Fruit fly (Drosophila melanogaster) whole organism, embryonic: ENCODE measurements around the gene RIOK2.

ENCODE experiments used
- BtbVII ChIP-seq: fragments of 200-800 bp; sonication (Bioruptor generic); optimal IDR thresholded peaks from 3 replicates; lab custom pipeline; 2017; ENCODE audit warnings: missing biosample characterization, mild to moderate bottlenecking, missing genetic modification characterization
- Bteb2 ChIP-seq: fragments of 200-800 bp; sonication (Bioruptor generic); optimal IDR thresholded peaks from 2 replicates; lab custom pipeline; 2016; ENCODE audit warnings: missing biosample characterization, missing genetic modification characterization
- C15 ChIP-seq: fragments of 200-800 bp; sonication (Bioruptor generic); IDR thresholded peaks from 3 replicates; pipeline ENCODE4 v1.3.6; 2022; ENCODE audit warnings: missing biosample characterization, missing genetic modification characterization
- CG10147 ChIP-seq: fragments of 200-800 bp; sonication (Bioruptor generic); optimal IDR thresholded peaks from 2 replicates; lab custom pipeline; 2019; ENCODE audit warnings: missing biosample characterization, mild to moderate bottlenecking, missing genetic modification characterization, moderate library complexity
- CG11247 ChIP-seq: fragments of 200-800 bp; sonication (Bioruptor generic); IDR thresholded peaks from 2 replicates; pipeline ENCODE4 v1.3.6; 2022; ENCODE audit warnings: missing biosample characterization, missing genetic modification characterization
- CG11695 ChIP-seq: fragments of 200-800 bp; sonication (Bioruptor generic); IDR thresholded peaks from 3 replicates; pipeline ENCODE4 v1.3.6; 2022; ENCODE audit warnings: missing biosample characterization, missing genetic modification characterization
- CG13287 ChIP-seq: fragments of 200-800 bp; sonication (Bioruptor generic); IDR thresholded peaks from 2 replicates; pipeline ENCODE4 v1.3.6; 2022; ENCODE audit warnings: missing biosample characterization, missing genetic modification characterization; ENCODE audit not compliant: partially characterized antibody
- CG13624 ChIP-seq: fragments of 200-800 bp; sonication (Bioruptor generic); optimal IDR thresholded peaks from 2 replicates; lab custom pipeline; 2016; ENCODE audit warnings: missing biosample characterization, missing genetic modification characterization
- CG13894 ChIP-seq: fragments of 200-800 bp; sonication (Bioruptor generic); optimal IDR thresholded peaks from 3 replicates; lab custom pipeline; 2018; ENCODE audit warnings: missing biosample characterization, mild to moderate bottlenecking, missing genetic modification characterization, moderate library complexity
- CG15011 ChIP-seq: fragments of 200-800 bp; sonication (Bioruptor generic); optimal IDR thresholded peaks from 3 replicates; lab custom pipeline; 2018; ENCODE audit warnings: missing biosample characterization, mild to moderate bottlenecking, missing genetic modification characterization
- CG15514 ChIP-seq: fragments of 200-800 bp; sonication (Bioruptor generic); optimal IDR thresholded peaks from 3 replicates; lab custom pipeline; 2017; ENCODE audit warnings: missing biosample characterization, missing genetic modification characterization, mild to moderate bottlenecking, moderate library complexity, missing genetic modification reagents
- CG16813 ChIP-seq: fragments of 200-800 bp; sonication (Bioruptor generic); IDR thresholded peaks from 3 replicates; pipeline ENCODE4 v1.3.6; 2022; ENCODE audit warnings: missing biosample characterization, missing genetic modification characterization; ENCODE audit not compliant: partially characterized antibody
- CG16863 ChIP-seq: fragments of 200-800 bp; sonication (Bioruptor generic); optimal IDR thresholded peaks from 3 replicates; lab custom pipeline; 2016; ENCODE audit warnings: missing biosample characterization, missing genetic modification characterization
- CG17829 ChIP-seq: fragments of 200-800 bp; optimal IDR thresholded peaks from 2 replicates; lab custom pipeline; 2019; ENCODE audit warnings: missing biosample characterization, mild to moderate bottlenecking, missing genetic modification characterization, moderate library complexity
- CG2875 ChIP-seq: fragments of 200-800 bp; sonication (Bioruptor generic); optimal IDR thresholded peaks from 2 replicates; lab custom pipeline; 2017; ENCODE audit warnings: missing biosample characterization, mild to moderate bottlenecking, missing genetic modification characterization, missing genetic modification reagents
- CG34376 ChIP-seq: fragments of 200-800 bp; sonication (Bioruptor generic); optimal IDR thresholded peaks from 2 replicates; lab custom pipeline; 2018; ENCODE audit warnings: missing biosample characterization, mild to moderate bottlenecking, missing genetic modification characterization
- CG42726 ChIP-seq: fragments of 200-800 bp; sonication (Bioruptor generic); IDR thresholded peaks from 2 replicates; pipeline ENCODE4 v1.3.6; 2022; ENCODE audit warnings: missing biosample characterization, missing genetic modification characterization; ENCODE audit not compliant: partially characterized antibody
- CG43689 ChIP-seq: fragments of 200-800 bp; sonication (Bioruptor generic); IDR thresholded peaks from 2 replicates; pipeline ENCODE4 v1.3.6; 2022; ENCODE audit warnings: missing biosample characterization, missing genetic modification characterization
- CG5953 ChIP-seq: fragments of 200-800 bp; sonication (Bioruptor generic); IDR thresholded peaks from 2 replicates; pipeline ENCODE4 v1.3.6; 2022; ENCODE audit warnings: missing biosample characterization, missing genetic modification characterization
- CG7372 ChIP-seq: fragments of 200-800 bp; sonication (Bioruptor generic); IDR thresholded peaks from 2 replicates; pipeline ENCODE4 v1.3.6; 2022; ENCODE audit warnings: missing biosample characterization, missing genetic modification characterization
- CG7839 ChIP-seq: fragments of 200-800 bp; sonication (Bioruptor generic); optimal IDR thresholded peaks from 3 replicates; lab custom pipeline; 2018; ENCODE audit warnings: missing biosample characterization, mild to moderate bottlenecking, missing genetic modification characterization, moderate library complexity
- CG8944 ChIP-seq: fragments of 200-800 bp; sonication (Bioruptor generic); optimal IDR thresholded peaks from 3 replicates; lab custom pipeline; 2016; ENCODE audit warnings: missing biosample characterization, missing genetic modification characterization
- CTCF ChIP-seq: fragments of 200-800 bp; sonication (Bioruptor generic); optimal IDR thresholded peaks from 2 replicates; lab custom pipeline; 2017; ENCODE audit warnings: missing biosample characterization, mild to moderate bottlenecking, missing genetic modification characterization, moderate library complexity
- Dad ChIP-seq: fragments of 200-800 bp; sonication (Bioruptor generic); optimal IDR thresholded peaks from 3 replicates; lab custom pipeline; 2016; ENCODE audit warnings: missing biosample characterization, missing genetic modification characterization
- Dbx ChIP-seq: fragments of 200-800 bp; sonication (Bioruptor generic); IDR thresholded peaks from 3 replicates; pipeline ENCODE4 v1.3.6; 2022; ENCODE audit warnings: missing biosample characterization, missing genetic modification characterization
- Deaf1 ChIP-seq: fragments of 200-800 bp; optimal IDR thresholded peaks from 3 replicates; lab custom pipeline; 2019; ENCODE audit warnings: missing biosample characterization, mild to moderate bottlenecking, missing genetic modification characterization, moderate library complexity
- ERR ChIP-seq: fragments of 200-800 bp; sonication (Bioruptor generic); optimal IDR thresholded peaks from 2 replicates; lab custom pipeline; 2016; ENCODE audit warnings: missing biosample characterization, missing genetic modification characterization
- Eip74EF ChIP-seq, 2 experiments: fragments of 200-800 bp in 1 of 2; fragments of >200 bp in 1 of 2; sonication (Bioruptor generic) in 1 of 2; optimal IDR thresholded peaks; 2 replicates each; lab custom pipeline; 2017 to 2019; ENCODE audit warnings: missing biosample characterization in 2 of 2, missing genetic modification characterization in 2 of 2, mild to moderate bottlenecking in 1 of 2, moderate library complexity in 1 of 2
- Fer1 ChIP-seq: fragments of 200-800 bp; sonication (Bioruptor generic); optimal IDR thresholded peaks from 2 replicates; lab custom pipeline; 2017; ENCODE audit warnings: missing biosample characterization, mild to moderate bottlenecking, missing genetic modification characterization
- Gug ChIP-seq: fragments of 200-800 bp; sonication (Bioruptor generic); IDR thresholded peaks from 4 replicates; pipeline ENCODE4 v1.3.6; 2022; ENCODE audit warnings: missing biosample characterization, missing genetic modification characterization
- HLH4C ChIP-seq: fragments of 200-800 bp; sonication (Bioruptor generic); IDR thresholded peaks from 3 replicates; pipeline ENCODE4 v1.3.6; 2022; ENCODE audit warnings: missing biosample characterization, missing genetic modification characterization; ENCODE audit not compliant: partially characterized antibody
- Myb ChIP-seq: fragments of 200-800 bp; sonication (Bioruptor generic); optimal IDR thresholded peaks from 2 replicates; lab custom pipeline; 2016; ENCODE audit warnings: missing biosample characterization, missing genetic modification characterization
- NC2β ChIP-seq: fragments of 200-800 bp; sonication (Bioruptor generic); optimal IDR thresholded peaks from 2 replicates; lab custom pipeline; 2016; ENCODE audit warnings: missing biosample characterization, missing genetic modification characterization
- Nf-YA ChIP-seq: fragments of 200-800 bp; sonication (Bioruptor generic); IDR thresholded peaks from 2 replicates; pipeline ENCODE4 v1.3.6; 2022; ENCODE audit warnings: missing biosample characterization, missing genetic modification characterization
- Poxn ChIP-seq: fragments of 200-800 bp; sonication (Bioruptor generic); IDR thresholded peaks from 2 replicates; pipeline ENCODE4 v1.3.6; 2022; ENCODE audit warnings: missing biosample characterization, missing genetic modification characterization
- Ptx1 ChIP-seq: fragments of 200-800 bp; sonication (Bioruptor generic); IDR thresholded peaks from 2 replicates; pipeline ENCODE4 v1.3.6; 2022; ENCODE audit warnings: missing biosample characterization, missing genetic modification characterization
- Trl ChIP-seq, 3 experiments: fragments of >200 bp in 2 of 3; fragments of 200-800 bp in 1 of 3; sonication (Bioruptor generic) in 1 of 3; optimal IDR thresholded peaks; 2 replicates in 1 of 3; 3 replicates in 2 of 3; lab custom pipeline; 2016 to 2017; ENCODE audit warnings: missing biosample characterization in 1 of 3, missing genetic modification characterization in 1 of 3
- ara ChIP-seq: fragments of 200-800 bp; sonication (Bioruptor generic); IDR thresholded peaks from 2 replicates; pipeline ENCODE4 v1.3.6; 2022; ENCODE audit warnings: missing biosample characterization, missing genetic modification characterization
- ato ChIP-seq: fragments of 200-800 bp; sonication (Bioruptor generic); IDR thresholded peaks from 2 replicates; pipeline ENCODE4 v1.3.6; 2022; ENCODE audit warnings: missing biosample characterization, missing genetic modification characterization; ENCODE audit not compliant: partially characterized antibody
- btn ChIP-seq: fragments of 200-800 bp; sonication (Bioruptor generic); optimal IDR thresholded peaks from 2 replicates; lab custom pipeline; 2016; ENCODE audit warnings: missing biosample characterization, missing genetic modification characterization
- chm ChIP-seq: fragments of 200-800 bp; sonication (Bioruptor generic); IDR thresholded peaks from 2 replicates; pipeline ENCODE4 v1.3.6; 2022; ENCODE audit warnings: missing biosample characterization, missing genetic modification characterization
- gcm ChIP-seq: fragments of 200-800 bp; sonication (Bioruptor generic); optimal IDR thresholded peaks from 2 replicates; lab custom pipeline; 2019; ENCODE audit warnings: missing biosample characterization, mild to moderate bottlenecking, missing genetic modification characterization, moderate library complexity
- gfzf ChIP-seq: fragments of 200-800 bp; sonication (Bioruptor generic); optimal IDR thresholded peaks from 2 replicates; lab custom pipeline; 2016; ENCODE audit warnings: missing biosample characterization, mild to moderate bottlenecking, missing genetic modification characterization, moderate library complexity
- hbn ChIP-seq: fragments of 200-800 bp; sonication (Bioruptor generic); IDR thresholded peaks from 2 replicates; pipeline ENCODE4 v1.3.6; 2022; ENCODE audit warnings: missing biosample characterization, missing genetic modification characterization; ENCODE audit not compliant: partially characterized antibody
- her ChIP-seq: fragments of 200-800 bp; sonication (Bioruptor generic); optimal IDR thresholded peaks from 2 replicates; lab custom pipeline; 2016; ENCODE audit warnings: missing biosample characterization, missing genetic modification characterization
- knrl ChIP-seq: fragments of 200-800 bp; sonication (Bioruptor generic); IDR thresholded peaks from 3 replicates; pipeline ENCODE4 v1.3.6; 2022; ENCODE audit warnings: missing biosample characterization, missing genetic modification characterization; ENCODE audit not compliant: partially characterized antibody
- nerfin-1 ChIP-seq: fragments of 200-800 bp; sonication (Bioruptor generic); optimal IDR thresholded peaks from 3 replicates; lab custom pipeline; 2019; ENCODE audit warnings: missing biosample characterization, mild to moderate bottlenecking, missing genetic modification characterization, moderate library complexity
- row ChIP-seq: fragments of 200-800 bp; sonication (Bioruptor generic); IDR thresholded peaks from 3 replicates; pipeline ENCODE4 v1.3.6; 2022; ENCODE audit warnings: missing biosample characterization, missing genetic modification characterization
- trh ChIP-seq: fragments of 200-800 bp; sonication (Bioruptor generic); optimal IDR thresholded peaks from 2 replicates; lab custom pipeline; 2016; ENCODE audit warnings: missing biosample characterization, missing genetic modification characterization
- vnd ChIP-seq: fragments of 200-800 bp; sonication (Bioruptor generic); IDR thresholded peaks from 3 replicates; pipeline ENCODE4 v1.3.6; 2022; ENCODE audit warnings: missing biosample characterization, missing genetic modification characterization; ENCODE audit not compliant: partially characterized antibody

Gene RIOK2

dm6 chr3R:25265589-25266201 is at the start of gene RIOK2, which contains the start of gene GlnRS (continued):
- no peak for TF ChIP-seq Poxn (GFP tag; lab: Robert Waterston, UW)
- TF ChIP-seq trh (GFP tag; lab: Kevin White, UChicago), result no peak
- TF ChIP-seq CG7372 (GFP tag; lab: Robert Waterston, UW), result no peak
- no peak for TF ChIP-seq CG43689 (GFP tag; lab: Robert Waterston, UW)
- TF ChIP-seq CG15514 (GFP tag; lab: Kevin White, UChicago), result peak; percentile 83
- TF ChIP-seq gcm, result no peak
- TF ChIP-seq Trl (optimal IDR thresholded peaks at IDR 0.05; lab: Kevin White, UChicago), result no peak
- no peak for TF ChIP-seq Trl (GFP tag; optimal IDR thresholded peaks at IDR 0.05; lab: Kevin White, UChicago)
- TF ChIP-seq ato, result peak; percentile 90
- no peak for TF ChIP-seq Dad (GFP tag; lab: Kevin White, UChicago)
- TF ChIP-seq NC2β (GFP tag; lab: Kevin White, UChicago), result peak; percentile 45
- TF ChIP-seq Deaf1 (tag; lab: Kevin White, UChicago), result no peak
- peak; percentile 92 for TF ChIP-seq HLH4C (GFP tag; lab: Robert Waterston, UW)
- no peak for TF ChIP-seq Ptx1
- TF ChIP-seq CTCF, result peak; percentile 10
- peak; percentile 60; the same call in 2 of the 3 replicates for TF ChIP-seq Dbx (GFP tag; lab: Robert Waterston, UW)
- TF ChIP-seq CG34376, result no peak
- TF ChIP-seq CG13894 (tag; lab: Kevin White, UChicago), result no peak
- no peak for TF ChIP-seq CG11695 (GFP tag; lab: Robert Waterston, UW)
- no peak for TF ChIP-seq C15 (GFP tag; lab: Robert Waterston, UW)
- peak; percentile 95 for TF ChIP-seq knrl (GFP tag; lab: Robert Waterston, UW)
- TF ChIP-seq chm (GFP tag; lab: Robert Waterston, UW), result no peak
- no peak for TF ChIP-seq BtbVII (GFP tag; lab: Kevin White, UChicago)
- no peak for TF ChIP-seq btn
- peak; percentile 92 for TF ChIP-seq vnd (GFP tag; lab: Robert Waterston, UW)
- no peak for TF ChIP-seq CG11247 (GFP tag; lab: Robert Waterston, UW)
- no peak for TF ChIP-seq CG8944
- peak; percentile 59 for TF ChIP-seq CG17829 (tag; lab: Kevin White, UChicago)
- no peak for TF ChIP-seq CG5953 (GFP tag; lab: Robert Waterston, UW)
- peak; percentile 35 for TF ChIP-seq ERR (GFP tag; lab: Kevin White, UChicago)
- TF ChIP-seq CG2875 (GFP tag; lab: Kevin White, UChicago), result no peak
- peak; percentile 99 for TF ChIP-seq CG13287 (GFP tag; lab: Robert Waterston, UW)
- TF ChIP-seq hbn (GFP tag; lab: Robert Waterston, UW), result peak; percentile 97
- TF ChIP-seq Gug (GFP tag; lab: Robert Waterston, UW), result no peak
- no peak for TF ChIP-seq nerfin-1 (tag; lab: Kevin White, UChicago)
- no peak for TF ChIP-seq ara (GFP tag; lab: Robert Waterston, UW)
- no peak for TF ChIP-seq Bteb2
- TF ChIP-seq CG15011 (GFP tag; lab: Kevin White, UChicago), result no peak
- TF ChIP-seq CG13624 (GFP tag; lab: Kevin White, UChicago), result peak; percentile 75
- no peak for TF ChIP-seq Nf-YA (GFP tag; lab: Robert Waterston, UW)
- peak; percentile 91 for TF ChIP-seq CG42726 (GFP tag; lab: Robert Waterston, UW)
- no peak for TF ChIP-seq CG7839 (tag; lab: Kevin White, UChicago)
- TF ChIP-seq Myb (GFP tag; lab: Kevin White, UChicago), result peak; percentile 60
- TF ChIP-seq her, result no peak
- TF ChIP-seq row (GFP tag; lab: Robert Waterston, UW), result peak; percentile 74
- TF ChIP-seq CG10147 (GFP tag; lab: Kevin White, UChicago), result no peak
- TF ChIP-seq CG16813, result peak; percentile 94
- TF ChIP-seq gfzf (GFP tag; lab: Kevin White, UChicago), result peak; percentile 91
- no peak for TF ChIP-seq Fer1 (GFP tag; lab: Kevin White, UChicago)
- TF ChIP-seq Eip74EF (GFP tag; optimal IDR thresholded peaks at IDR 0.05; lab: Kevin White, UChicago), result peak in 1 of 2 experiments; percentile 59
- TF ChIP-seq CG16863, result no peak
